Worm (Caenorhabditis elegans) whole organism, L4/young adult: ENCODE results near the gene str-12.
"Not testable (repeated sequence)": the region's sequence is repeated elsewhere in the genome, so short reads cannot be mapped to it uniquely, and the experiment has no call there.

Source experiments
- W03F9.2 ChIP-seq: fragments of 150-350 bp; optimal IDR thresholded peaks from 2 replicates; lab custom pipeline; 2014; ENCODE audit warnings: missing biosample characterization, missing genetic modification characterization
- dao-5 ChIP-seq: sonication (generic microtip); optimal IDR thresholded peaks from 2 replicates; lab custom pipeline; 2016; ENCODE audit warnings: missing genotype, missing genetic modification characterization, moderate library complexity, missing compliant biosample characterization
- him-1 ChIP-seq: sonication (generic microtip); optimal IDR thresholded peaks from 2 replicates; lab custom pipeline; 2016; ENCODE audit warnings: missing genotype, missing genetic modification reagents, missing genetic modification characterization, missing compliant biosample characterization

str-12 gene

ce11 chrV:15647536-15648085, 36.9 kb downstream of the str-12 start, which contains the start of the genes C55A1.7 and C55A1.6:
Gene C55A1.7, minus strand, starts transcription at chrV:15647636.
Gene C55A1.6, plus strand, starts transcription at chrV:15648035.
- TF ChIP-seq him-1; dao-5; W03F9.2 (tag; lab: Kevin White, UChicago): not testable (repeated sequence)

ce11 chrV:15650167-15650566, 39.5 kb downstream of the str-12 start, which contains the start of gene sru-42:
Gene sru-42, plus strand, starts transcription at chrV:15650467.
- TF ChIP-seq dao-5 (no peak), him-1 (no peak), W03F9.2 (tag; lab: Kevin White, UChicago) (no peak)

- TF ChIP-seq dao-5 (no peak), W03F9.2 (tag; lab: Kevin White, UChicago) (no peak), him-1 (no peak)
These were observed 41.5 kb downstream of the str-12 start for ce11 chrV:15652147-15652546.

- TF ChIP-seq him-1 = no peak
- TF ChIP-seq W03F9.2 (tag; lab: Kevin White, UChicago) = no peak
- no peak for TF ChIP-seq dao-5
These were observed 43.4 kb downstream of the str-12 start, which contains the start of gene F53E4.2 for ce11 chrV:15654124-15654523. Gene F53E4.2, plus strand, starts transcription at chrV:15654424.

ce11 chrV:15658262-15659060, 47.8 kb downstream of the str-12 start:
- no peak for TF ChIP-seq dao-5
- TF ChIP-seq W03F9.2 (tag; lab: Kevin White, UChicago) = no peak
- TF ChIP-seq him-1 = no peak

- TF ChIP-seq him-1 = no peak
- TF ChIP-seq W03F9.2 (tag; lab: Kevin White, UChicago) = no peak
- no peak for TF ChIP-seq dao-5
These were observed 50.3 kb downstream of the str-12 start for ce11 chrV:15661003-15661402.

- TF ChIP-seq him-1 (no peak), dao-5 (no peak), W03F9.2 (tag; lab: Kevin White, UChicago) (no peak)
These were observed 50.9 kb downstream of the str-12 start for ce11 chrV:15661580-15661979.
